Fruit fly (Drosophila melanogaster) whole organism, wandering third instar larva: ENCODE data around the gene Tfb5.

Experiments used
- Abd-B ChIP-seq: fragments of >200 bp; optimal IDR thresholded peaks from 2 replicates; lab custom pipeline; 2017; ENCODE audit warnings: missing biosample characterization, missing genetic modification characterization
- CG32264 ChIP-seq: fragments of 200-800 bp; sonication (Bioruptor generic); optimal IDR thresholded peaks from 2 replicates; lab custom pipeline; 2016; ENCODE audit warnings: missing biosample characterization, missing genetic modification characterization
- CG9705 ChIP-seq: fragments of 200-800 bp; sonication (Bioruptor generic); optimal IDR thresholded peaks from 2 replicates; lab custom pipeline; 2018; ENCODE audit warnings: missing biosample characterization, mild to moderate bottlenecking, missing genetic modification characterization
- CrebA ChIP-seq: fragments of 200-800 bp; sonication (Bioruptor generic); optimal IDR thresholded peaks from 2 replicates; lab custom pipeline; 2016; ENCODE audit warnings: missing biosample characterization, mild to moderate bottlenecking, missing genetic modification characterization, borderline replicate concordance
- Dfd ChIP-seq: fragments of >200 bp; optimal IDR thresholded peaks from 2 replicates; lab custom pipeline; 2017; ENCODE audit warnings: missing biosample characterization, missing genetic modification characterization
- Dif ChIP-seq: fragments of 200-275, 200-300 bp; sonication (Bioruptor generic); optimal IDR thresholded peaks from 2 replicates; lab custom pipeline; 2018; ENCODE audit warnings: missing biosample characterization, missing genetic modification characterization; ENCODE audit not compliant: partially characterized antibody
- GATAd ChIP-seq: sonication (Bioruptor generic); optimal IDR thresholded peaks from 2 replicates; lab custom pipeline; 2016; ENCODE audit warnings: missing biosample characterization, missing genetic modification characterization
- HLH106 ChIP-seq: fragments of 200-800 bp; optimal IDR thresholded peaks from 3 replicates; lab custom pipeline; 2019; ENCODE audit warnings: missing biosample characterization, mild to moderate bottlenecking, missing genetic modification characterization, moderate library complexity
- Hnf4 ChIP-seq: fragments of 200-800 bp; sonication (Bioruptor generic); optimal IDR thresholded peaks from 2 replicates; lab custom pipeline; 2016; ENCODE audit warnings: missing biosample characterization, mild to moderate bottlenecking, missing genetic modification characterization
- Hr78 ChIP-seq: fragments of >200 bp; optimal IDR thresholded peaks from 2 replicates; lab custom pipeline; 2017; ENCODE audit warnings: missing biosample characterization, missing genetic modification characterization
- Hr83 ChIP-seq: fragments of 200-300 bp; sonication (Bioruptor generic); optimal IDR thresholded peaks from 2 replicates; lab custom pipeline; 2016; ENCODE audit warnings: missing biosample characterization, mild to moderate bottlenecking, missing genetic modification characterization, moderate library complexity; ENCODE audit not compliant: poor library complexity, severe bottlenecking
- Jra ChIP-seq: sonication (Bioruptor generic); optimal IDR thresholded peaks from 2 replicates; lab custom pipeline; 2016; ENCODE audit warnings: missing biosample characterization, missing genetic modification characterization
- Mio ChIP-seq: sonication (Bioruptor generic); optimal IDR thresholded peaks from 2 replicates; lab custom pipeline; 2016; ENCODE audit warnings: missing biosample characterization, missing genetic modification characterization
- Myc ChIP-seq: fragments of >200 bp; optimal IDR thresholded peaks from 2 replicates; lab custom pipeline; 2017
- N ChIP-seq: fragments of >200 bp; optimal IDR thresholded peaks from 2 replicates; lab custom pipeline; 2018; ENCODE audit warnings: missing biosample characterization, missing external identifiers, missing genetic modification characterization
- OdsH ChIP-seq: fragments of 200-800 bp; sonication (Bioruptor generic); optimal IDR thresholded peaks from 2 replicates; lab custom pipeline; 2016; ENCODE audit warnings: missing biosample characterization, mild to moderate bottlenecking, missing genetic modification characterization
- Rel ChIP-seq, 2 experiments: fragments of 200-800 bp; sonication (Bioruptor generic) in 1 of 2; optimal IDR thresholded peaks; 2 replicates in 1 of 2; 3 replicates in 1 of 2; lab custom pipeline; 2016 to 2019; ENCODE audit warnings: mild to moderate bottlenecking in 2 of 2, missing biosample characterization in 2 of 2, missing genetic modification characterization in 2 of 2, moderate library complexity in 1 of 2
- Sp1 ChIP-seq: fragments of 200-800 bp; sonication (Bioruptor generic); optimal IDR thresholded peaks from 3 replicates; lab custom pipeline; 2019; ENCODE audit warnings: missing biosample characterization, mild to moderate bottlenecking, missing genetic modification characterization, moderate library complexity
- Vsx2 ChIP-seq: fragments of 200-300, 225-300 bp; sonication (Bioruptor generic); optimal IDR thresholded peaks from 2 replicates; lab custom pipeline; 2018; ENCODE audit warnings: missing biosample characterization, missing genetic modification characterization; ENCODE audit not compliant: partially characterized antibody
- br ChIP-seq: fragments of 200-800 bp; sonication (Bioruptor generic); optimal IDR thresholded peaks from 2 replicates; lab custom pipeline; 2016; ENCODE audit warnings: missing biosample characterization, missing genetic modification characterization
- brk ChIP-seq: fragments of 200-800 bp; sonication (Bioruptor generic); optimal IDR thresholded peaks from 2 replicates; lab custom pipeline; 2016; ENCODE audit warnings: missing biosample characterization, mild to moderate bottlenecking, missing genetic modification characterization
- dl ChIP-seq, 2 experiments: fragments of 175-275, 200-275 bp in 1 of 2; fragments of 200-275 bp in 1 of 2; sonication (Bioruptor generic); optimal IDR thresholded peaks; lab custom pipeline; 2018; ENCODE audit warnings: mild to moderate bottlenecking in 2 of 2, missing biosample characterization in 2 of 2, missing genetic modification characterization in 2 of 2, moderate library complexity in 2 of 2; ENCODE audit not compliant: partially characterized antibody in 2 of 2, insufficient read depth in 1 of 2
- dmrt93B ChIP-seq: fragments of 200-800 bp; sonication (Bioruptor generic); optimal IDR thresholded peaks from 2 replicates; lab custom pipeline; 2018; ENCODE audit warnings: missing biosample characterization, mild to moderate bottlenecking, missing genetic modification characterization
- dsf ChIP-seq: sonication (Bioruptor generic); optimal IDR thresholded peaks from 2 replicates; lab custom pipeline; 2016; ENCODE audit warnings: missing biosample characterization, missing genetic modification characterization, borderline replicate concordance
- ey ChIP-seq: fragments of 200-800 bp; sonication (Bioruptor generic); optimal IDR thresholded peaks from 2 replicates; lab custom pipeline; 2016; ENCODE audit warnings: missing biosample characterization, missing genetic modification characterization
- foxo ChIP-seq, 2 experiments: fragments of 200-800 bp; sonication (Bioruptor generic); optimal IDR thresholded peaks; 2 replicates in 1 of 2; 3 replicates in 1 of 2; lab custom pipeline; 2016 to 2017; ENCODE audit warnings: missing biosample characterization in 2 of 2, missing genetic modification characterization in 2 of 2
- fru ChIP-seq: fragments of 200-800 bp; sonication (Bioruptor generic); optimal IDR thresholded peaks from 3 replicates; lab custom pipeline; 2016; ENCODE audit warnings: missing biosample characterization, mild to moderate bottlenecking, missing genetic modification characterization
- h ChIP-seq: fragments of 200-800 bp; sonication (Bioruptor generic); optimal IDR thresholded peaks from 3 replicates; lab custom pipeline; 2016; ENCODE audit warnings: missing biosample characterization, mild to moderate bottlenecking, missing genetic modification characterization
- jim ChIP-seq: fragments of 175-275, 200-325 bp; sonication (Bioruptor generic); optimal IDR thresholded peaks from 2 replicates; lab custom pipeline; 2016; ENCODE audit warnings: missing biosample characterization, mild to moderate bottlenecking, missing genetic modification characterization
- lola ChIP-seq: fragments of >200 bp; optimal IDR thresholded peaks from 2 replicates; lab custom pipeline; 2017; ENCODE audit warnings: missing biosample characterization, missing genetic modification characterization
- pan ChIP-seq: fragments of >200 bp; optimal IDR thresholded peaks from 2 replicates; lab custom pipeline; 2017
- psq ChIP-seq: fragments of 200-800 bp; sonication (Bioruptor generic); optimal IDR thresholded peaks from 3 replicates; lab custom pipeline; 2017; ENCODE audit warnings: missing biosample characterization, mild to moderate bottlenecking, missing genetic modification characterization, moderate library complexity
- rgr ChIP-seq: fragments of 200-800 bp; sonication (Bioruptor generic); optimal IDR thresholded peaks from 3 replicates; lab custom pipeline; 2016; ENCODE audit warnings: missing biosample characterization, mild to moderate bottlenecking, missing genetic modification characterization
- sage ChIP-seq: fragments of 200-800 bp; sonication (Bioruptor generic); optimal IDR thresholded peaks from 2 replicates; lab custom pipeline; 2016; ENCODE audit warnings: missing biosample characterization, mild to moderate bottlenecking, missing genetic modification characterization
- sv ChIP-seq: fragments of 200-800 bp; sonication (Bioruptor generic); optimal IDR thresholded peaks from 3 replicates; lab custom pipeline; 2016; ENCODE audit warnings: missing biosample characterization, missing genetic modification characterization
- tai ChIP-seq: sonication (Bioruptor generic); optimal IDR thresholded peaks from 2 replicates; lab custom pipeline; 2016; ENCODE audit warnings: missing biosample characterization, missing genetic modification characterization
- usp ChIP-seq: fragments of >200 bp; optimal IDR thresholded peaks from 2 replicates; lab custom pipeline; 2017; ENCODE audit warnings: missing biosample characterization, missing genetic modification characterization
- woc ChIP-seq: sonication (Bioruptor generic); optimal IDR thresholded peaks from 2 replicates; lab custom pipeline; 2016; ENCODE audit warnings: missing biosample characterization, mild to moderate bottlenecking, missing genetic modification characterization

The Tfb5 gene

dm6 chr2L:5052367-5052914 lies 41.8 kb upstream of the Tfb5 start, which contains the start of gene senju:
senju (plus strand) TSS chr2L:5052843.
- TF ChIP-seq Mio = peak; percentile 53
- TF ChIP-seq tai = no peak
- no peak for TF ChIP-seq woc (GFP tag; lab: Kevin White, UChicago)
- peak; percentile 91 for TF ChIP-seq Jra (GFP tag; lab: Kevin White, UChicago)
- TF ChIP-seq Hr78 (GFP tag; lab: Kevin White, UChicago) = no peak
- TF ChIP-seq h (GFP tag; lab: Kevin White, UChicago) = peak; percentile 93
- TF ChIP-seq ey (GFP tag; lab: Kevin White, UChicago) = peak; percentile 92
- peak; percentile 57 for TF ChIP-seq Myc
- no peak for TF ChIP-seq pan (lab: Kevin White, UChicago)
- no peak for TF ChIP-seq Abd-B (GFP tag; lab: Kevin White, UChicago)
- TF ChIP-seq sage = no peak
- peak; percentile 95 for TF ChIP-seq Hr83 (GFP tag; lab: Kevin White, UChicago)
- TF ChIP-seq Vsx2 (GFP tag; lab: Kevin White, UChicago) = no peak
- TF ChIP-seq dl (GFP tag; optimal IDR thresholded peaks at IDR 0.05; lab: Kevin White, UChicago; ENCODE audit: insufficient read depth in 1 of 2, partially characterized antibody in 2 of 2) = no peak
- peak; percentile 59 for TF ChIP-seq HLH106 (tag; lab: Kevin White, UChicago)
- TF ChIP-seq jim (GFP tag; lab: Kevin White, UChicago) = peak; percentile 43
- no peak for TF ChIP-seq Dif (GFP tag; lab: Kevin White, UChicago)
- TF ChIP-seq sv (GFP tag; lab: Kevin White, UChicago) = peak; percentile 75
- TF ChIP-seq CrebA (GFP tag; lab: Kevin White, UChicago) = no peak
- TF ChIP-seq psq = peak; percentile 82
- TF ChIP-seq rgr (GFP tag; lab: Kevin White, UChicago) = peak; percentile 90
- peak; percentile 91 for TF ChIP-seq Hnf4 (GFP tag; lab: Kevin White, UChicago)
- peak in 1 of 2 experiments; percentile 92 for TF ChIP-seq foxo (GFP tag; optimal IDR thresholded peaks at IDR 0.05; lab: Kevin White, UChicago)
- peak; percentile 57 for TF ChIP-seq dmrt93B (GFP tag; lab: Kevin White, UChicago)
- TF ChIP-seq GATAd (GFP tag; lab: Kevin White, UChicago) = no peak
- TF ChIP-seq N (GFP tag; lab: Kevin White, UChicago) = no peak
- no peak for TF ChIP-seq lola (GFP tag; lab: Kevin White, UChicago)
- peak; percentile 25 for TF ChIP-seq CG32264 (GFP tag; lab: Kevin White, UChicago)
- peak; percentile 67 for TF ChIP-seq CG9705 (GFP tag; lab: Kevin White, UChicago)
- TF ChIP-seq dsf (GFP tag; lab: Kevin White, UChicago) = peak; percentile 73
- no peak for TF ChIP-seq Dfd (GFP tag; lab: Kevin White, UChicago)
- no peak for TF ChIP-seq Rel (GFP tag; optimal IDR thresholded peaks at IDR 0.05; lab: Kevin White, UChicago)
- peak; percentile 98 for TF ChIP-seq Rel (tag; optimal IDR thresholded peaks at IDR 0.05; lab: Kevin White, UChicago)
- peak; percentile 79 for TF ChIP-seq Sp1
- no peak for TF ChIP-seq usp (GFP tag; lab: Kevin White, UChicago)
- TF ChIP-seq brk (GFP tag; lab: Kevin White, UChicago) = no peak
- peak; percentile 89 for TF ChIP-seq OdsH (GFP tag; lab: Kevin White, UChicago)
- TF ChIP-seq br (GFP tag; lab: Kevin White, UChicago) = peak; percentile 93
- peak; percentile 90 for TF ChIP-seq fru
- TF ChIP-seq, all 38 proteins: peak for 22

dm6 chr2L:5050825-5051224 lies 40.2 kb upstream of the Tfb5 start, which contains the start of gene CG9121:
CG9121 (minus strand) TSS chr2L:5051062.
- TF ChIP-seq tai (no peak), Abd-B (GFP tag; lab: Kevin White, UChicago) (no peak), brk (GFP tag; lab: Kevin White, UChicago) (no peak), CG9705 (GFP tag; lab: Kevin White, UChicago) (no peak), CG32264 (GFP tag; lab: Kevin White, UChicago) (no peak), Dif (GFP tag; lab: Kevin White, UChicago) (no peak), sv (GFP tag; lab: Kevin White, UChicago) (no peak), sage (no peak), dl (GFP tag; optimal IDR thresholded peaks at IDR 0.05; lab: Kevin White, UChicago; ENCODE audit: insufficient read depth in 1 of 2, partially characterized antibody in 2 of 2) (no peak), dmrt93B (GFP tag; lab: Kevin White, UChicago) (no peak), Mio (no peak), Sp1 (no peak), OdsH (GFP tag; lab: Kevin White, UChicago) (no peak), rgr (GFP tag; lab: Kevin White, UChicago) (no peak), GATAd (GFP tag; lab: Kevin White, UChicago) (no peak), Dfd (GFP tag; lab: Kevin White, UChicago) (no peak), Hnf4 (GFP tag; lab: Kevin White, UChicago) (no peak), ey (GFP tag; lab: Kevin White, UChicago) (no peak), HLH106 (tag; lab: Kevin White, UChicago) (no peak), foxo (GFP tag; optimal IDR thresholded peaks at IDR 0.05; lab: Kevin White, UChicago) (no peak)
